Worm (Caenorhabditis elegans): Measurements from ENCODE around the gene mps-4.

DNA sequence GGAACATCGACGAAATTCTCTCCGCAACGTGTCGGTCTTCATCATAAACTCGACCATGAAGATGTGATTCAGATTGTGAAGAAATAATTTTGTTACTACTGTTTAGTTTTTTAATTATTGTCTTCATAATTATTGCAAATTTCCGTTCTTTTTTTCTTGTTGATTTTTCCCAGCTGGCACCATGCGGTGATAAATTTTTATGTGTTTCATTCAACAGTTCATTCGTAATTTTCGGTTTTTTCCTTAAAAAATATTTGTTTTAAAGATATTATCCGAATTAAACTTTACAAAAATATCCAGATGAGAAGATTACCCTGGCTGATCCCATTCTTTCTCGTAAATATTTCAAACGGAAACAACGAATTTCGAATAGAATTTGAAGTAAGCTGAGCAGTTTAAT, 24.5 kb downstream of the mps-4 start, which contains the start of gene C02F5.13:
- no peak for TF ChIP-seq tab-1 (GFP tag; IDR thresholded peaks at IDR 0.05)
- TF ChIP-seq ref-1 (GFP tag; conservative IDR thresholded peaks at IDR 0.05), result no peak
- TF ChIP-seq med-1 (GFP tag; optimal IDR thresholded peaks at IDR 0.05; ENCODE audit: insufficient read depth), result no peak
- no peak for TF ChIP-seq ztf-29 (GFP tag; IDR thresholded peaks at IDR 0.05)
